Worm (Caenorhabditis elegans): Measurements from ENCODE around the gene F47F2.3.

ce11 chrX:3919689-3920088, 24.2 kb upstream of the F47F2.3 start:
- TF ChIP-seq egl-27 (tag; optimal IDR thresholded peaks at IDR 0.05) (no peak), lin-11 (tag; optimal IDR thresholded peaks at IDR 0.05) (no peak), nhr-237 (tag; optimal IDR thresholded peaks at IDR 0.05) (no peak), unc-55 (GFP tag; optimal IDR thresholded peaks at IDR 0.05) (no peak), ztf-4 (tag; optimal IDR thresholded peaks at IDR 0.05) (no peak), sem-4 (tag; optimal IDR thresholded peaks at IDR 0.05) (no peak), lin-39 (tag; optimal IDR thresholded peaks at IDR 0.05) (no peak), lsy-2 (tag; optimal IDR thresholded peaks at IDR 0.05) (no peak), mab-5 (tag; optimal IDR thresholded peaks at IDR 0.05) (no peak), elt-3 (tag; optimal IDR thresholded peaks at IDR 0.05) (no peak)

Data from whole organism, L2 larva.